Worm (Caenorhabditis elegans) whole organism, young adult: ENCODE data around the gene T24H10.5.
"Not testable (repeated sequence)": the region's sequence is repeated elsewhere in the genome, so short reads cannot be mapped to it uniquely, and the experiment has no call there.

Source experiments
- B0261.1 ChIP-seq: sonication (generic microtip); optimal IDR thresholded peaks from 2 replicates; lab custom pipeline; 2016; ENCODE audit warnings: mild to moderate bottlenecking, missing genetic modification characterization, moderate library complexity, missing compliant biosample characterization
- C17E4.6 ChIP-seq: fragments of 200-800 bp; sonication (Bioruptor generic); IDR thresholded peaks from 2 replicates; pipeline ENCODE4 v1.3.6; 2022; ENCODE audit warnings: missing genetic modification reagents, missing genetic modification characterization, missing compliant biosample characterization
- D2030.7 ChIP-seq: fragments of 200-800 bp; sonication (Bioruptor generic); IDR thresholded peaks from 2 replicates; pipeline ENCODE4 v1.3.6; 2022; ENCODE audit warnings: missing genetic modification reagents, missing genetic modification characterization, missing compliant biosample characterization
- F33H1.4 ChIP-seq: fragments of 200-800 bp; sonication (Bioruptor generic); IDR thresholded peaks from 2 replicates; pipeline ENCODE4 v1.3.6; 2022; ENCODE audit warnings: missing genetic modification reagents, missing genetic modification characterization, missing compliant biosample characterization
- F37B4.10 ChIP-seq: fragments of 200-800 bp; sonication (Bioruptor generic); IDR thresholded peaks from 2 replicates; pipeline ENCODE4 v1.3.6; 2022; ENCODE audit warnings: missing genetic modification characterization, missing compliant biosample characterization
- F55B11.4 ChIP-seq: sonication (generic microtip); optimal IDR thresholded peaks from 2 replicates; lab custom pipeline; 2016; ENCODE audit warnings: missing compliant biosample characterization, missing genetic modification characterization, borderline replicate concordance; ENCODE audit not compliant: insufficient read depth
- Y53G8AR.9 ChIP-seq: fragments of 200-800 bp; sonication (Bioruptor generic); conservative IDR thresholded peaks from 2 replicates; pipeline ENCODE4 v1.3.6; 2022; ENCODE audit warnings: missing genetic modification reagents, missing genetic modification characterization, missing compliant biosample characterization
- Y56A3A.18 ChIP-seq: fragments of 200-800 bp; sonication (Bioruptor generic); IDR thresholded peaks from 2 replicates; pipeline ENCODE4 v1.3.6; 2022; ENCODE audit warnings: missing genetic modification reagents, missing genetic modification characterization, missing compliant biosample characterization
- Y79H2A.3 ChIP-seq: fragments of 200-800 bp; sonication (Bioruptor generic); conservative IDR thresholded peaks from 2 replicates; pipeline ENCODE4 v1.3.6; 2022; ENCODE audit warnings: missing genetic modification reagents, missing genetic modification characterization, missing compliant biosample characterization
- Y95B8A.8 ChIP-seq: fragments of 200-800 bp; sonication (Bioruptor generic); IDR thresholded peaks from 2 replicates; pipeline ENCODE4 v1.3.6; 2022; ENCODE audit warnings: missing genetic modification reagents, missing genetic modification characterization, missing compliant biosample characterization
- ZK185.1 ChIP-seq: sonication (generic microtip); optimal IDR thresholded peaks from 2 replicates; lab custom pipeline; 2016; ENCODE audit warnings: mild to moderate bottlenecking, missing genetic modification characterization, missing compliant biosample characterization; ENCODE audit not compliant: poor library complexity, severe bottlenecking
- aptf-2 ChIP-seq: fragments of 200-800 bp; sonication (Bioruptor generic); conservative IDR thresholded peaks from 2 replicates; pipeline ENCODE4 v1.3.6; 2022; ENCODE audit warnings: missing genetic modification reagents, missing genetic modification characterization, missing compliant biosample characterization
- aptf-3 ChIP-seq: fragments of 200-800 bp; sonication (Bioruptor generic); IDR thresholded peaks from 2 replicates; pipeline ENCODE4 v1.3.6; 2022; ENCODE audit warnings: missing genetic modification characterization, missing compliant biosample characterization
- atf-7 ChIP-seq: sonication (generic microtip); optimal IDR thresholded peaks from 2 replicates; lab custom pipeline; 2017; ENCODE audit warnings: mild to moderate bottlenecking, missing genetic modification characterization, missing compliant biosample characterization
- attf-6 ChIP-seq: fragments of 200-800 bp; sonication (Bioruptor generic); IDR thresholded peaks from 2 replicates; pipeline ENCODE4 v1.3.6; 2022; ENCODE audit warnings: missing genetic modification reagents, missing genetic modification characterization, missing compliant biosample characterization
- bed-1 ChIP-seq: fragments of 200-800 bp; sonication (Bioruptor generic); IDR thresholded peaks from 2 replicates; pipeline ENCODE4 v1.3.6; 2022; ENCODE audit warnings: missing genetic modification reagents, missing genetic modification characterization, missing compliant biosample characterization
- bed-2 ChIP-seq: fragments of 200-800 bp; sonication (Bioruptor generic); IDR thresholded peaks from 2 replicates; pipeline ENCODE4 v1.3.6; 2022; ENCODE audit warnings: missing genetic modification reagents, missing genetic modification characterization, missing compliant biosample characterization
- cebp-2 ChIP-seq: fragments of 200-800 bp; sonication (Bioruptor generic); IDR thresholded peaks from 2 replicates; pipeline ENCODE4 v1.3.6; 2022; ENCODE audit warnings: missing genetic modification characterization, missing compliant biosample characterization
- ceh-100 ChIP-seq: fragments of 200-800 bp; sonication (Bioruptor generic); IDR thresholded peaks from 2 replicates; pipeline ENCODE4 v1.3.6; 2022; ENCODE audit warnings: missing genetic modification reagents, missing genetic modification characterization, missing compliant biosample characterization
- ceh-40 ChIP-seq: fragments of 200-800 bp; sonication (Bioruptor generic); IDR thresholded peaks from 2 replicates; pipeline ENCODE4 v1.3.6; 2022; ENCODE audit warnings: missing genetic modification characterization, missing compliant biosample characterization
- ceh-58 ChIP-seq: fragments of 200-800 bp; sonication (Bioruptor generic); IDR thresholded peaks from 2 replicates; pipeline ENCODE4 v1.3.6; 2022; ENCODE audit warnings: missing genetic modification characterization, missing compliant biosample characterization
- ceh-91 ChIP-seq: fragments of 200-800 bp; sonication (Bioruptor generic); IDR thresholded peaks from 2 replicates; pipeline ENCODE4 v1.3.6; 2022; ENCODE audit warnings: missing genetic modification reagents, missing genetic modification characterization, missing compliant biosample characterization
- dox-1 ChIP-seq: fragments of 200-800 bp; sonication (Bioruptor generic); IDR thresholded peaks from 2 replicates; pipeline ENCODE4 v1.3.6; 2022; ENCODE audit warnings: missing genetic modification reagents, missing genetic modification characterization, missing compliant biosample characterization
- egl-18 ChIP-seq: fragments of 200-800 bp; sonication (Bioruptor generic); IDR thresholded peaks from 2 replicates; pipeline ENCODE4 v1.3.6; 2022; ENCODE audit warnings: missing genetic modification reagents, missing genetic modification characterization, missing compliant biosample characterization
- egl-44 ChIP-seq: fragments of 200-800 bp; sonication (Bioruptor generic); IDR thresholded peaks from 2 replicates; pipeline ENCODE4 v1.3.6; 2022; ENCODE audit warnings: missing genetic modification reagents, missing genetic modification characterization, missing compliant biosample characterization
- gei-17 ChIP-seq: fragments of 200-800 bp; sonication (Bioruptor generic); optimal IDR thresholded peaks from 2 replicates; lab custom pipeline; 2018; ENCODE audit warnings: mild to moderate bottlenecking, missing genetic modification characterization, missing compliant biosample characterization
- hmg-20 ChIP-seq: fragments of 200-800 bp; sonication (Bioruptor generic); IDR thresholded peaks from 2 replicates; pipeline ENCODE4 v1.3.6; 2022; ENCODE audit warnings: missing genetic modification reagents, missing genetic modification characterization, missing compliant biosample characterization
- hsf-1 ChIP-seq: fragments of 200-800 bp; sonication (Bioruptor generic); IDR thresholded peaks from 2 replicates; pipeline ENCODE4 v1.3.6; 2022; ENCODE audit warnings: missing genetic modification reagents, missing genetic modification characterization, missing compliant biosample characterization
- lag-1 ChIP-seq: fragments of 200-800 bp; sonication (Bioruptor generic); IDR thresholded peaks from 2 replicates; pipeline ENCODE4 v1.3.6; 2022; ENCODE audit warnings: missing genetic modification reagents, missing genetic modification characterization, missing compliant biosample characterization
- let-526 ChIP-seq: fragments of 200-800 bp; sonication (Bioruptor generic); IDR thresholded peaks from 2 replicates; pipeline ENCODE4 v1.3.6; 2022; ENCODE audit warnings: missing genetic modification reagents, missing genetic modification characterization, missing compliant biosample characterization
- lin-26 ChIP-seq: fragments of 200-800 bp; sonication (Bioruptor generic); IDR thresholded peaks from 2 replicates; pipeline ENCODE4 v1.3.6; 2022; ENCODE audit warnings: missing genetic modification reagents, missing genetic modification characterization, missing compliant biosample characterization
- madf-6 ChIP-seq: fragments of 200-800 bp; sonication (Bioruptor generic); IDR thresholded peaks from 2 replicates; pipeline ENCODE4 v1.3.6; 2022; ENCODE audit warnings: missing genetic modification reagents, missing genetic modification characterization, missing compliant biosample characterization
- madf-8 ChIP-seq: fragments of 200-800 bp; sonication (Bioruptor generic); conservative IDR thresholded peaks from 2 replicates; pipeline ENCODE4 v1.3.6; 2022; ENCODE audit warnings: missing genetic modification reagents, missing genetic modification characterization, missing compliant biosample characterization
- mcd-1 ChIP-seq: fragments of 200-800 bp; sonication (Bioruptor generic); IDR thresholded peaks from 2 replicates; pipeline ENCODE4 v1.3.6; 2022; ENCODE audit warnings: missing genetic modification reagents, missing genetic modification characterization, missing compliant biosample characterization
- nfyb-1 ChIP-seq: fragments of 200-800 bp; sonication (Bioruptor generic); IDR thresholded peaks from 2 replicates; pipeline ENCODE4 v1.3.6; 2022; ENCODE audit warnings: missing genetic modification reagents, missing genetic modification characterization, missing compliant biosample characterization
- nhr-120 ChIP-seq: fragments of 200-800 bp; sonication (Bioruptor generic); IDR thresholded peaks from 2 replicates; pipeline ENCODE4 v1.3.6; 2022; ENCODE audit warnings: missing genetic modification characterization, missing compliant biosample characterization
- rcor-1 ChIP-seq: fragments of 200-800 bp; sonication (Bioruptor generic); IDR thresholded peaks from 2 replicates; pipeline ENCODE4 v1.3.6; 2022; ENCODE audit warnings: missing genetic modification reagents, missing genetic modification characterization, missing compliant biosample characterization
- rec-8 ChIP-seq, 2 experiments: sonication (generic microtip); optimal IDR thresholded peaks; 2 replicates each; lab custom pipeline; 2016; ENCODE audit warnings: mild to moderate bottlenecking in 2 of 2, missing genetic modification characterization in 2 of 2, missing genetic modification reagents in 2 of 2, missing genotype in 2 of 2, missing biosample characterization in 1 of 2, missing compliant biosample characterization in 1 of 2, moderate library complexity in 1 of 2
- rpc-1 ChIP-seq, 2 experiments: fragments of 150-350 bp in 1 of 2; sonication (generic microtip) in 1 of 2; optimal IDR thresholded peaks; 2 replicates each; lab custom pipeline; 2014 to 2018; ENCODE audit warnings: missing biosample characterization in 1 of 2, missing genetic modification characterization in 1 of 2, missing genetic modification reagents in 1 of 2, missing genotype in 1 of 2
- sea-2 ChIP-seq: fragments of 200-800 bp; sonication (Bioruptor generic); IDR thresholded peaks from 2 replicates; pipeline ENCODE4 v1.3.6; 2022; ENCODE audit warnings: missing genetic modification characterization, missing compliant biosample characterization
- snpc-1.1 ChIP-seq: sonication (generic microtip); optimal IDR thresholded peaks from 2 replicates; lab custom pipeline; 2017; ENCODE audit warnings: missing genetic modification characterization, mild to moderate bottlenecking, missing compliant biosample characterization, antibody characterized with exemption, moderate library complexity, missing genotype, missing genetic modification reagents; ENCODE audit not compliant: insufficient read depth
- snpc-1.3 ChIP-seq: sonication (generic microtip); optimal IDR thresholded peaks from 2 replicates; lab custom pipeline; 2017; ENCODE audit warnings: missing genetic modification characterization, mild to moderate bottlenecking, missing compliant biosample characterization, antibody characterized with exemption, moderate library complexity, missing genotype, missing genetic modification reagents; ENCODE audit not compliant: insufficient read depth
- tbp1 ChIP-seq: fragments of 200-800 bp; sonication (Bioruptor generic); optimal IDR thresholded peaks from 2 replicates; lab custom pipeline; 2018; ENCODE audit warnings: mild to moderate bottlenecking, missing genetic modification characterization, missing compliant biosample characterization
- tlf-1 ChIP-seq: fragments of 200-800 bp; sonication (Bioruptor generic); optimal IDR thresholded peaks from 2 replicates; lab custom pipeline; 2018; ENCODE audit warnings: mild to moderate bottlenecking, missing genetic modification characterization, missing compliant biosample characterization

T24H10.5 gene

ce11 chrII:9099017-9099416 lies 1.9 kb upstream of the T24H10.5 start, which contains the start of gene T24H10.1 (continued):
- TF ChIP-seq attf-6 (GFP tag; lab: Robert Waterston, UW) (no peak), ceh-58 (GFP tag; lab: Robert Waterston, UW) (no peak), B0261.1 (no peak), rpc-1 (optimal IDR thresholded peaks at IDR 0.05; lab: Kevin White, UChicago) (no peak), rpc-1 (tag; optimal IDR thresholded peaks at IDR 0.05; lab: Kevin White, UChicago) (no peak), bed-1 (no peak), ZK185.1 (tag; lab: Kevin White, UChicago) (peak; percentile 68), tlf-1 (GFP tag; lab: Kevin White, UChicago) (peak; percentile 19), F55B11.4 (tag; lab: Kevin White, UChicago) (no peak), snpc-1.1 (no peak), aptf-2 (GFP tag; lab: Robert Waterston, UW) (no peak), F33H1.4 (GFP tag; lab: Robert Waterston, UW) (peak; percentile 68), gei-17 (GFP tag; lab: Kevin White, UChicago) (no peak), lag-1 (GFP tag; lab: Robert Waterston, UW) (no peak), atf-7 (tag; lab: Kevin White, UChicago) (no peak), rec-8 (tag; optimal IDR thresholded peaks at IDR 0.05; lab: Kevin White, UChicago) (no peak), snpc-1.3 (tag; lab: Kevin White, UChicago) (no peak)

ce11 chrII:9102623-9103022 lies 1.7 kb downstream of the T24H10.5 start:
- TF ChIP-seq mcd-1 (GFP tag; lab: Robert Waterston, UW), result peak; percentile 67
- peak; percentile 93; the same call in 1 of the 2 replicates for TF ChIP-seq ceh-58 (GFP tag; lab: Robert Waterston, UW)
- TF ChIP-seq madf-8 (GFP tag; lab: Robert Waterston, UW), result peak; percentile 37; the same call in 1 of the 2 replicates
- peak; percentile 80 for TF ChIP-seq dox-1 (GFP tag; lab: Robert Waterston, UW)
- peak; percentile 50; the same call in 1 of the 2 replicates for TF ChIP-seq ceh-91
- peak; percentile 89 for TF ChIP-seq nfyb-1 (GFP tag; lab: Robert Waterston, UW)
- TF ChIP-seq egl-44 (GFP tag; lab: Robert Waterston, UW), result peak; percentile 94
- peak; percentile 78; the same call in 1 of the 2 replicates for TF ChIP-seq Y56A3A.18 (GFP tag; lab: Robert Waterston, UW)
- TF ChIP-seq bed-2 (GFP tag; lab: Robert Waterston, UW), result 0 out of 2 replicates have a peak, but pooled peaks have one; percentile 59
- TF ChIP-seq bed-1, result 0 out of 2 replicates have a peak, but pooled peaks have one; percentile 52
- peak; percentile 99 for TF ChIP-seq lin-26 (GFP tag; lab: Robert Waterston, UW)
- TF ChIP-seq let-526 (GFP tag; lab: Robert Waterston, UW), result 0 out of 2 replicates have a peak, but pooled peaks have one; percentile 42
- TF ChIP-seq sea-2, result 0 out of 2 replicates have a peak, but pooled peaks have one; percentile 54
- TF ChIP-seq tbp1 (GFP tag; lab: Kevin White, UChicago), result peak; percentile 75
- peak; percentile 69 for TF ChIP-seq hmg-20 (GFP tag; lab: Robert Waterston, UW)
- peak; percentile 57; the same call in 1 of the 2 replicates for TF ChIP-seq attf-6 (GFP tag; lab: Robert Waterston, UW)
- peak; percentile 83 for TF ChIP-seq D2030.7
- TF ChIP-seq nhr-120 (GFP tag; lab: Robert Waterston, UW), result 0 out of 2 replicates have a peak, but pooled peaks have one; percentile 45
- TF ChIP-seq Y79H2A.3 (GFP tag; lab: Robert Waterston, UW), result 0 out of 2 replicates have a peak, but pooled peaks have one; percentile 39
- TF ChIP-seq ceh-40 (GFP tag; lab: Robert Waterston, UW), result peak; percentile 77; the same call in 1 of the 2 replicates
- not testable (repeated sequence) for TF ChIP-seq rpc-1 (optimal IDR thresholded peaks at IDR 0.05; lab: Kevin White, UChicago)
- peak; percentile 41 for TF ChIP-seq rpc-1 (tag; optimal IDR thresholded peaks at IDR 0.05; lab: Kevin White, UChicago)
- peak; percentile 53; the same call in 1 of the 2 replicates for TF ChIP-seq ceh-100
- TF ChIP-seq rcor-1, result peak; percentile 70
- peak; percentile 57 for TF ChIP-seq F33H1.4 (GFP tag; lab: Robert Waterston, UW)
- TF ChIP-seq egl-18 (GFP tag; lab: Robert Waterston, UW), result peak; percentile 87
- peak; percentile 92; the same call in 1 of the 2 replicates for TF ChIP-seq aptf-3 (GFP tag; lab: Robert Waterston, UW)
- TF ChIP-seq madf-6 (GFP tag; lab: Robert Waterston, UW), result peak; percentile 78
- peak; percentile 94 for TF ChIP-seq cebp-2
- TF ChIP-seq C17E4.6 (GFP tag; lab: Robert Waterston, UW), result peak; percentile 71; the same call in 1 of the 2 replicates
- TF ChIP-seq B0261.1, result peak; percentile 40
- TF ChIP-seq hsf-1 (GFP tag; lab: Robert Waterston, UW), result peak; percentile 74
- TF ChIP-seq Y95B8A.8 (GFP tag; lab: Robert Waterston, UW), result peak; percentile 78; the same call in 1 of the 2 replicates
- peak; percentile 70; the same call in 1 of the 2 replicates for TF ChIP-seq Y53G8AR.9 (GFP tag; lab: Robert Waterston, UW)
- 0 out of 2 replicates have a peak, but pooled peaks have one; percentile 76 for TF ChIP-seq F37B4.10
